Worm (Caenorhabditis elegans) whole organism, midembryonic: ENCODE measurements around the gene ensh-1.

Experiments used
- T22C8.4 ChIP-seq: fragments of 200-800 bp; sonication (Bioruptor generic); IDR thresholded peaks from 2 replicates; pipeline ENCODE4 v1.3.6; 2022; ENCODE audit warnings: missing genetic modification characterization, missing compliant biosample characterization
- cog-1 ChIP-seq: sonication (generic microtip); optimal IDR thresholded peaks from 2 replicates; lab custom pipeline; 2016; ENCODE audit warnings: missing genetic modification characterization, missing compliant biosample characterization
- flt-1 ChIP-seq: fragments of 200-800 bp; sonication (Bioruptor generic); IDR thresholded peaks from 2 replicates; pipeline ENCODE4 v1.3.6; 2022; ENCODE audit warnings: missing genetic modification characterization, missing compliant biosample characterization
- klf-2 ChIP-seq: fragments of 200-800 bp; sonication (Bioruptor generic); conservative IDR thresholded peaks from 2 replicates; pipeline ENCODE4 v1.3.6; 2022; ENCODE audit warnings: missing genetic modification reagents, missing genetic modification characterization, missing compliant biosample characterization
- ref-1 ChIP-seq: fragments of 200-800 bp; sonication (Bioruptor generic); conservative IDR thresholded peaks from 2 replicates; pipeline ENCODE4 v1.3.6; 2022; ENCODE audit warnings: missing genetic modification reagents, missing genetic modification characterization, missing compliant biosample characterization
- tab-1 ChIP-seq: fragments of 200-800 bp; sonication (Bioruptor generic); IDR thresholded peaks from 2 replicates; pipeline ENCODE4 v1.3.6; 2022; ENCODE audit warnings: missing genetic modification characterization, missing compliant biosample characterization
- ztf-23 ChIP-seq: fragments of 200-800 bp; sonication (Bioruptor generic); IDR thresholded peaks from 2 replicates; pipeline ENCODE4 v1.3.6; 2022; ENCODE audit warnings: missing genetic modification reagents, missing genetic modification characterization, missing compliant biosample characterization
- ztf-29 ChIP-seq: fragments of 200-800 bp; sonication (Bioruptor generic); IDR thresholded peaks from 2 replicates; pipeline ENCODE4 v1.3.6; 2022; ENCODE audit warnings: missing genetic modification reagents, missing genetic modification characterization, missing compliant biosample characterization

DNA sequence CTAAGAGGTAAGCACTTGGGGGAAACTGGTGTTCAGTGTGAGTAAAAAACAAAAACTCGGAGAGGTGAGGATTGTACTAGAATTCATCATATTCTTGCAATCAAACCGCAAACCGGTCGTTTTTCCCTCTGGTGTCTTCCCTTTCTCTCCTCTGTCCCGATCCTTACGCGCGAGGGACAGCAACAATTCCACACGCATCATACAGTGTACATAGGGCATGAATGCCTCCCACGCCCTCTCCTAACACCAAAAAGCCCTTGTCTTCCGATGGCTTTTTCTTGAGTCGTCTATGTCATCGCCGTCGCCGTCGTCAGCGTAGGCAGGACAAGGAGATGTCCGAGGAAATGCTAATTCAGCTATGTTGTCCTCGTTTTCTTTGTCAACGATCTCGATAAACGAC, 28.3 kb downstream of the ensh-1 start:
- TF ChIP-seq cog-1 (no peak), T22C8.4 (GFP tag; lab: Robert Waterston, UW) (no peak), flt-1 (no peak), klf-2 (GFP tag; lab: Robert Waterston, UW) (no peak), ztf-23 (GFP tag; lab: Robert Waterston, UW) (no peak), ref-1 (no peak), ztf-29 (GFP tag; lab: Robert Waterston, UW) (no peak), tab-1 (no peak)
